Fruit fly (Drosophila melanogaster) whole organism, adult: Measurements from ENCODE around the gene CG43117.
A peak's percentile ranks its signal among the peaks of the same experiment; 100 is the strongest.

ENCODE experiments used
- CG11617 ChIP-seq: fragments of 200-800 bp; sonication (Bioruptor generic); optimal IDR thresholded peaks from 2 replicates; lab custom pipeline; 2017; ENCODE audit warnings: mild to moderate bottlenecking, missing biosample characterization, missing genetic modification reagents, missing genetic modification characterization
- CG12768 ChIP-seq: fragments of 200-800 bp; sonication (Bioruptor generic); optimal IDR thresholded peaks from 2 replicates; lab custom pipeline; 2017; ENCODE audit warnings: missing biosample characterization, missing genetic modification characterization, mild to moderate bottlenecking, moderate library complexity, missing genetic modification reagents
- CG1620 ChIP-seq: fragments of 200-800 bp; sonication (Bioruptor generic); optimal IDR thresholded peaks from 2 replicates; lab custom pipeline; 2016; ENCODE audit warnings: missing biosample characterization, missing genetic modification characterization
- CG33017 ChIP-seq: fragments of 200-800 bp; sonication (Bioruptor generic); optimal IDR thresholded peaks from 2 replicates; lab custom pipeline; 2018; ENCODE audit warnings: missing biosample characterization, mild to moderate bottlenecking, missing genetic modification characterization, moderate library complexity
- CG7045 ChIP-seq: fragments of 200-800 bp; sonication (Bioruptor generic); optimal IDR thresholded peaks from 2 replicates; lab custom pipeline; 2017; ENCODE audit warnings: missing biosample characterization, mild to moderate bottlenecking, missing genetic modification characterization
- CG7101 ChIP-seq: fragments of 200-800 bp; sonication (Bioruptor generic); optimal IDR thresholded peaks from 2 replicates; lab custom pipeline; 2018; ENCODE audit warnings: missing biosample characterization, mild to moderate bottlenecking, missing genetic modification characterization, moderate library complexity
- Crg-1 ChIP-seq: fragments of 200-800 bp; sonication (Bioruptor generic); optimal IDR thresholded peaks from 2 replicates; lab custom pipeline; 2016; ENCODE audit warnings: missing biosample characterization, missing genetic modification characterization
- Hr96 ChIP-seq: fragments of 200-800 bp; sonication (Bioruptor generic); optimal IDR thresholded peaks from 2 replicates; lab custom pipeline; 2016; ENCODE audit warnings: missing biosample characterization, missing genetic modification characterization
- cic ChIP-seq: fragments of 200-800 bp; sonication (Bioruptor generic); optimal IDR thresholded peaks from 2 replicates; lab custom pipeline; 2017; ENCODE audit warnings: missing biosample characterization, mild to moderate bottlenecking, missing genetic modification characterization, moderate library complexity
- cnc ChIP-seq, 2 experiments: fragments of >200 bp; optimal IDR thresholded peaks; 2 replicates each; lab custom pipeline; 2017
- kay ChIP-seq: fragments of 200-800 bp; sonication (Bioruptor generic); peaks from one replicate; lab custom pipeline; 2016; ENCODE audit warnings: missing biosample characterization, missing genetic modification characterization, borderline replicate concordance
- pad ChIP-seq: fragments of 200-800 bp; sonication (Bioruptor generic); optimal IDR thresholded peaks from 3 replicates; lab custom pipeline; 2017; ENCODE audit warnings: missing biosample characterization, missing genetic modification characterization, mild to moderate bottlenecking, moderate library complexity, missing genetic modification reagents
- tj ChIP-seq: fragments of 200-800 bp; sonication (Bioruptor generic); optimal IDR thresholded peaks from 3 replicates; lab custom pipeline; 2017; ENCODE audit warnings: missing biosample characterization, mild to moderate bottlenecking, missing genetic modification characterization, moderate library complexity
- toe ChIP-seq: fragments of 200-800 bp; sonication (Bioruptor generic); optimal IDR thresholded peaks from 2 replicates; lab custom pipeline; 2016; ENCODE audit warnings: missing biosample characterization, missing genetic modification characterization

CG43117 gene

DNA sequence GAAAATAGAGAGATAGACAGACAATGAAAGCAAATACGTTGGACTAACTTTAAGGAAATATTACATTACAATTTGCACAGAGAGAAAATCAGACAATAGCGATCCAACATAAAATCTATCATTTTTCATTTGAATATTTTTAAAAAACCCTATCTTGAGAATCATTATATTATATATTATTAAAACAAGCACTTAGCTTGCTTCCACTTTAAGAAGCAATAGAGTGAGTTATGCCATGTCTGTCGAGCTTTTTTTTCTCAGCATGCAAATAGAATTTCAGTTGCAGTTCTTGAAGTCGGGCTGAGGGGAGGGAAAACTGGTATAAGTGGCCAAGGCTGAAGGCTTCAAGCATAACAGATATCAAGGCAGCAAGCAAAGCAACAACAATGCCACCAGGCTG, 47.5 kb downstream of the CG43117 start:
- TF ChIP-seq cic (no peak), CG7101 (tag; lab: Kevin White, UChicago) (no peak), CG12768 (GFP tag; lab: Kevin White, UChicago) (no peak), Crg-1 (GFP tag; lab: Kevin White, UChicago) (no peak), tj (no peak), CG11617 (no peak), kay (GFP tag; lab: Kevin White, UChicago) (no peak), CG7045 (GFP tag; lab: Kevin White, UChicago) (no peak), pad (GFP tag; lab: Kevin White, UChicago) (no peak), CG1620 (no peak), CG33017 (tag; lab: Kevin White, UChicago) (no peak), toe (GFP tag; lab: Kevin White, UChicago) (no peak), Hr96 (GFP tag; lab: Kevin White, UChicago) (no peak)

DNA sequence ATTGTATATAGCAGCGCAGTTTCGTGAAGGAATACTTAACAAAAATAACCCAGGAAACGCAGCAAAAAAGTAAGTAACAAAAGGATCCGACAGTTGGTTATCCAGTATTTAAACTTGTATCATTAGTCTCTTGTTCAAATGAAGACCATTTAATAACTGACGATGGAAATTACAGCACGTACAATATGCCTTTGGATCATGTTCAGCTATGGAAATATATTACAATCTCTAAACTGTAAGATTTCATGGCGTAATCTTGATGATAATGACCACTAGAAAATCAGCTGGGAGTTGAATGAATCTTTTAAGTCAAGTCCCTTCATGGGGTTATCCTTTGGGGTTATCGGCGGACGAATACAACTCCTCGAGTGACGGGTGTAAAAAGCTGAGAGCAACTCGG, 48.3 kb downstream of the CG43117 start:
- TF ChIP-seq cnc (optimal IDR thresholded peaks at IDR 0.05; lab: Kevin White, UChicago) (no peak), Hr96 (GFP tag; lab: Kevin White, UChicago) (no peak), Crg-1 (GFP tag; lab: Kevin White, UChicago) (no peak)

DNA sequence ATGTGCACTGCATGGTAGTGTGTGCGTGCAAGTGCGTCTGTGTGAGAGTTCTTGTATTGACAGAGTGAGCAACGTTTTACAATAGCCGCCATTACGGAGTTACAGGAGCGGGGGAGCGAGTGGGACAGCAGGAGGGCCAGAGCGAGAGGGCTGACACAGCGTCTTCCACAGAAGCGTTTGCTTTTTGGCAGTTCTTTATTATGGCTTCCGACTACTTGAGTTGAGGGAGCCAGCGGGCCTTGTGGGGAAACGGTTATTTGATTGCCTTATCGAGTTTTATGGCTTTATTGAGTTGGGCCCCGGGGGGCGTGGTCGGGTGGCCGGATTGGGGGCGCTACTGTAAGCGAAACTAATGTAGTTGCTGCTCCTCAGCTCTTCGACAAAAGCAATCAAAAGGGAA, 48.7 kb downstream of the CG43117 start:
- TF ChIP-seq tj (peak; percentile 26), CG1620 (no peak), CG7045 (GFP tag; lab: Kevin White, UChicago) (no peak), Crg-1 (GFP tag; lab: Kevin White, UChicago) (no peak), CG33017 (tag; lab: Kevin White, UChicago) (no peak), cic (no peak)
